Fruit fly (Drosophila melanogaster) whole organism, embryonic: ENCODE results near the gene Tailor.

Experiments
- Atf6 ChIP-seq: fragments of 200-800 bp; sonication (Bioruptor generic); IDR thresholded peaks from 2 replicates; pipeline ENCODE4 v1.3.6; 2022; ENCODE audit warnings: missing biosample characterization, missing genetic modification characterization
- B-H2 ChIP-seq: fragments of 200-800 bp; sonication (Bioruptor generic); optimal IDR thresholded peaks from 2 replicates; lab custom pipeline; 2018; ENCODE audit warnings: missing biosample characterization, mild to moderate bottlenecking, missing genetic modification characterization
- BEAF-32 ChIP-seq: fragments of 200-800 bp; sonication (Bioruptor generic); optimal IDR thresholded peaks from 3 replicates; lab custom pipeline; 2017; ENCODE audit warnings: missing biosample characterization, missing genetic modification characterization, mild to moderate bottlenecking, moderate library complexity, missing genetic modification reagents
- CG10366 ChIP-seq: fragments of 200-800 bp; sonication (Bioruptor generic); IDR thresholded peaks from 2 replicates; pipeline ENCODE4 v1.3.6; 2022; ENCODE audit warnings: missing biosample characterization, missing genetic modification characterization
- CG11560 ChIP-seq: fragments of 200-800 bp; sonication (Bioruptor generic); IDR thresholded peaks from 3 replicates; pipeline ENCODE4 v1.3.6; 2022; ENCODE audit warnings: missing biosample characterization, missing genetic modification characterization
- CG13287 ChIP-seq: fragments of 200-800 bp; sonication (Bioruptor generic); IDR thresholded peaks from 2 replicates; pipeline ENCODE4 v1.3.6; 2022; ENCODE audit warnings: missing biosample characterization, missing genetic modification characterization; ENCODE audit not compliant: partially characterized antibody
- CG14014 ChIP-seq: fragments of 200-800 bp; sonication (Bioruptor generic); IDR thresholded peaks from 2 replicates; pipeline ENCODE4 v1.3.6; 2022; ENCODE audit warnings: missing biosample characterization, missing genetic modification characterization
- CG14860 ChIP-seq: fragments of 200-800 bp; sonication (Bioruptor generic); IDR thresholded peaks from 3 replicates; pipeline ENCODE4 v1.3.6; 2022; ENCODE audit warnings: missing biosample characterization, missing genetic modification characterization; ENCODE audit not compliant: partially characterized antibody
- CG15514 ChIP-seq: fragments of 200-800 bp; sonication (Bioruptor generic); optimal IDR thresholded peaks from 3 replicates; lab custom pipeline; 2017; ENCODE audit warnings: missing biosample characterization, missing genetic modification characterization, mild to moderate bottlenecking, moderate library complexity, missing genetic modification reagents
- CG2116 ChIP-seq: fragments of 200-800 bp; sonication (Bioruptor generic); optimal IDR thresholded peaks from 3 replicates; lab custom pipeline; 2018; ENCODE audit warnings: missing biosample characterization, mild to moderate bottlenecking, missing genetic modification characterization
- CG30020 ChIP-seq: fragments of 200-800 bp; optimal IDR thresholded peaks from 2 replicates; lab custom pipeline; 2019; ENCODE audit warnings: missing biosample characterization, mild to moderate bottlenecking, missing genetic modification characterization, moderate library complexity
- CG34422 ChIP-seq: fragments of 200-800 bp; sonication (Bioruptor generic); IDR thresholded peaks from 3 replicates; pipeline ENCODE4 v1.3.6; 2022; ENCODE audit warnings: missing biosample characterization, missing genetic modification characterization
- CG3995 ChIP-seq: fragments of 200-800 bp; sonication (Bioruptor generic); optimal IDR thresholded peaks from 3 replicates; lab custom pipeline; 2016; ENCODE audit warnings: missing biosample characterization, missing genetic modification characterization
- CG8478 ChIP-seq: fragments of >200 bp; optimal IDR thresholded peaks from 2 replicates; lab custom pipeline; 2018
- CG8924 ChIP-seq: fragments of 200-800 bp; optimal IDR thresholded peaks from 3 replicates; lab custom pipeline; 2019; ENCODE audit warnings: missing biosample characterization, mild to moderate bottlenecking, missing genetic modification characterization, moderate library complexity
- CG9932 ChIP-seq: fragments of 200-800 bp; sonication (Bioruptor generic); IDR thresholded peaks from 2 replicates; pipeline ENCODE4 v1.3.6; 2022; ENCODE audit warnings: missing biosample characterization, missing genetic modification characterization
- Chrac-16 ChIP-seq: fragments of 200-800 bp; sonication (Bioruptor generic); optimal IDR thresholded peaks from 3 replicates; lab custom pipeline; 2016; ENCODE audit warnings: missing biosample characterization, missing genetic modification characterization
- CoRest ChIP-seq: fragments of 200-800 bp; sonication (Bioruptor generic); optimal IDR thresholded peaks from 3 replicates; lab custom pipeline; 2018; ENCODE audit warnings: missing biosample characterization, mild to moderate bottlenecking, missing genetic modification characterization, moderate library complexity
- Dll ChIP-seq: fragments of 200-800 bp; sonication (Bioruptor generic); IDR thresholded peaks from 4 replicates; pipeline ENCODE4 v1.3.6; 2022; ENCODE audit warnings: missing biosample characterization, missing genetic modification characterization; ENCODE audit not compliant: partially characterized antibody
- Dref ChIP-seq: fragments of 200-800 bp; sonication (Bioruptor generic); IDR thresholded peaks from 2 replicates; pipeline ENCODE4 v1.3.6; 2022; ENCODE audit warnings: missing biosample characterization, missing genetic modification characterization
- Ets97D ChIP-seq: fragments of 200-800 bp; sonication (Bioruptor generic); optimal IDR thresholded peaks from 3 replicates; lab custom pipeline; 2016; ENCODE audit warnings: missing biosample characterization, missing genetic modification characterization
- Gug ChIP-seq: fragments of 200-800 bp; sonication (Bioruptor generic); IDR thresholded peaks from 4 replicates; pipeline ENCODE4 v1.3.6; 2022; ENCODE audit warnings: missing biosample characterization, missing genetic modification characterization
- MBD-R2 ChIP-seq: fragments of 200-800 bp; sonication (Bioruptor generic); IDR thresholded peaks from 2 replicates; pipeline ENCODE4 v1.3.6; 2022; ENCODE audit warnings: missing biosample characterization, missing genetic modification characterization
- Meics ChIP-seq: fragments of 200-800 bp; sonication (Bioruptor generic); optimal IDR thresholded peaks from 2 replicates; lab custom pipeline; 2017; ENCODE audit warnings: missing biosample characterization, mild to moderate bottlenecking, missing genetic modification characterization
- Myb ChIP-seq: fragments of 200-800 bp; sonication (Bioruptor generic); optimal IDR thresholded peaks from 2 replicates; lab custom pipeline; 2016; ENCODE audit warnings: missing biosample characterization, missing genetic modification characterization
- NFAT ChIP-seq: fragments of 200-800 bp; sonication (Bioruptor generic); IDR thresholded peaks from 2 replicates; pipeline ENCODE4 v1.3.6; 2022; ENCODE audit warnings: missing biosample characterization, missing genetic modification characterization
- Ptx1 ChIP-seq: fragments of 200-800 bp; sonication (Bioruptor generic); IDR thresholded peaks from 2 replicates; pipeline ENCODE4 v1.3.6; 2022; ENCODE audit warnings: missing biosample characterization, missing genetic modification characterization
- Taf1 ChIP-seq: fragments of 200-800 bp; sonication (Bioruptor generic); IDR thresholded peaks from 2 replicates; pipeline ENCODE4 v1.3.6; 2022; ENCODE audit warnings: missing biosample characterization, missing genetic modification characterization
- abd-A ChIP-seq: fragments of 200-800 bp; sonication (Bioruptor generic); optimal IDR thresholded peaks from 3 replicates; lab custom pipeline; 2019; ENCODE audit warnings: missing biosample characterization, mild to moderate bottlenecking, missing genetic modification characterization, moderate library complexity
- amos ChIP-seq: fragments of 200-800 bp; sonication (Bioruptor generic); IDR thresholded peaks from 2 replicates; pipeline ENCODE4 v1.3.6; 2022; ENCODE audit warnings: missing biosample characterization, missing genetic modification characterization; ENCODE audit not compliant: partially characterized antibody
- bsh ChIP-seq, 2 experiments: fragments of 200-800 bp; sonication (Bioruptor generic); optimal IDR thresholded peaks; 2 replicates each; lab custom pipeline; 2017 to 2018; ENCODE audit warnings: mild to moderate bottlenecking in 2 of 2, missing biosample characterization in 2 of 2, missing genetic modification characterization in 2 of 2, moderate library complexity in 1 of 2
- dmrt11E ChIP-seq: fragments of 200-800 bp; sonication (Bioruptor generic); optimal IDR thresholded peaks from 3 replicates; lab custom pipeline; 2018; ENCODE audit warnings: missing biosample characterization, mild to moderate bottlenecking, missing genetic modification characterization, moderate library complexity
- dpn ChIP-seq, 2 experiments: fragments of 200-800 bp; sonication (Bioruptor generic); optimal IDR thresholded peaks; 3 replicates each; lab custom pipeline; 2016; ENCODE audit warnings: missing biosample characterization in 2 of 2, missing genetic modification characterization in 2 of 2
- esg ChIP-seq: fragments of 200-800 bp; sonication (Bioruptor generic); conservative IDR thresholded peaks from 2 replicates; pipeline ENCODE4 v1.3.6; 2022; ENCODE audit warnings: missing biosample characterization, missing genetic modification characterization
- fd3F ChIP-seq: fragments of 200-800 bp; sonication (Bioruptor generic); optimal IDR thresholded peaks from 2 replicates; lab custom pipeline; 2018; ENCODE audit warnings: missing biosample characterization, mild to moderate bottlenecking, missing genetic modification characterization, moderate library complexity
- gfzf ChIP-seq: fragments of 200-800 bp; sonication (Bioruptor generic); optimal IDR thresholded peaks from 2 replicates; lab custom pipeline; 2016; ENCODE audit warnings: missing biosample characterization, mild to moderate bottlenecking, missing genetic modification characterization, moderate library complexity
- gro ChIP-seq: fragments of 200-800 bp; sonication (Bioruptor generic); optimal IDR thresholded peaks from 2 replicates; lab custom pipeline; 2016; ENCODE audit warnings: missing biosample characterization, missing genetic modification characterization
- hkb ChIP-seq, 2 experiments: fragments of 200-800 bp in 1 of 2; fragments of >200 bp in 1 of 2; sonication (Bioruptor generic) in 1 of 2; IDR thresholded peaks in 1 of 2; optimal IDR thresholded peaks in 1 of 2; 2 replicates each; pipeline versions ENCODE4 v1.3.6 to Lab custom; 2017 to 2022; ENCODE audit warnings: missing biosample characterization in 1 of 2, missing genetic modification characterization in 1 of 2
- nom ChIP-seq: fragments of 200-800 bp; sonication (Bioruptor generic); optimal IDR thresholded peaks from 2 replicates; lab custom pipeline; 2017; ENCODE audit warnings: missing biosample characterization, missing genetic modification characterization, mild to moderate bottlenecking, moderate library complexity, missing genetic modification reagents
- phol ChIP-seq: fragments of 200-800 bp; sonication (Bioruptor generic); optimal IDR thresholded peaks from 3 replicates; lab custom pipeline; 2018; ENCODE audit warnings: missing biosample characterization, mild to moderate bottlenecking, missing genetic modification characterization, moderate library complexity
- psq ChIP-seq: fragments of 200-800 bp; sonication (Bioruptor generic); optimal IDR thresholded peaks from 2 replicates; lab custom pipeline; 2017; ENCODE audit warnings: missing biosample characterization, missing genetic modification characterization
- row ChIP-seq: fragments of 200-800 bp; sonication (Bioruptor generic); IDR thresholded peaks from 3 replicates; pipeline ENCODE4 v1.3.6; 2022; ENCODE audit warnings: missing biosample characterization, missing genetic modification characterization
- slbo ChIP-seq: fragments of 200-800 bp; sonication (Bioruptor generic); IDR thresholded peaks from 2 replicates; pipeline ENCODE4 v1.3.6; 2022; ENCODE audit warnings: missing biosample characterization, missing genetic modification characterization
- slp2 ChIP-seq: fragments of 200-800 bp; sonication (Bioruptor generic); optimal IDR thresholded peaks from 2 replicates; lab custom pipeline; 2016; ENCODE audit warnings: missing biosample characterization, missing genetic modification characterization
- stwl ChIP-seq: fragments of 200-800 bp; sonication (Bioruptor generic); optimal IDR thresholded peaks from 3 replicates; lab custom pipeline; 2018; ENCODE audit warnings: missing biosample characterization, mild to moderate bottlenecking, missing genetic modification characterization, moderate library complexity
- tgo ChIP-seq: fragments of 200-800 bp; sonication (Bioruptor generic); IDR thresholded peaks from 3 replicates; pipeline ENCODE4 v1.3.6; 2022; ENCODE audit warnings: missing biosample characterization, missing genetic modification characterization
- unc-4 ChIP-seq: fragments of 200-800 bp; sonication (Bioruptor generic); IDR thresholded peaks from 2 replicates; pipeline ENCODE4 v1.3.6; 2022; ENCODE audit warnings: missing biosample characterization, missing genetic modification characterization; ENCODE audit not compliant: partially characterized antibody
- zen ChIP-seq: fragments of 200-800 bp; sonication (Bioruptor generic); optimal IDR thresholded peaks from 3 replicates; lab custom pipeline; 2018; ENCODE audit warnings: missing biosample characterization, mild to moderate bottlenecking, missing genetic modification characterization, moderate library complexity

Gene Tailor

DNA sequence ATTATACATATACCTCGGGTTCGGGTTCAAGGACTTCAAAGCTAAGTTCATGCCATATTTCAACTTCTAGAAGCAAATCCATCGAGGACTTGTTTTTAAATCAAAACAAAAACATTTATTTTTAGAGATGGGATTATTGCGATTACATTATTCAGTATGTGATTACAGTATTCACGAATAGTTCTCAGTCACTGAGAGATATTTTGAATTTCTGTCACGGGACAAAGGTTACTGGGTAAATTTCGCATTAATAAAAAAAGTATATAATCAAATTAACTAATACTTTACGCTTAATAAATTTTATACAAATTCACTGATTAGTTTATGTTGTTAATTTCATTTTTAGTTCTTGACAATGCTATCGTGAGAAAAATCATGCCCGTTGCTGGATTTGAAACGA lies 7.7 kb upstream of the Tailor start:
- TF ChIP-seq zen (peak; percentile 1), row (GFP tag; lab: Robert Waterston, UW) (peak; percentile 91), CG13287 (GFP tag; lab: Robert Waterston, UW) (peak; percentile 36; the same call in 1 of the 2 replicates), Dll (peak; percentile 34; the same call in 2 of the 4 replicates), slp2 (no peak), tgo (GFP tag; lab: Robert Waterston, UW) (peak; percentile 23; the same call in 1 of the 3 replicates), B-H2 (no peak), bsh (GFP tag; optimal IDR thresholded peaks at IDR 0.05; lab: Kevin White, UChicago) (peak in 1 of 2 experiments; percentile 17), MBD-R2 (GFP tag; lab: Robert Waterston, UW) (peak; percentile 70), gfzf (GFP tag; lab: Kevin White, UChicago) (no peak), psq (GFP tag; lab: Kevin White, UChicago) (no peak), CG8478 (lab: Kevin White, UChicago) (no peak), phol (tag; lab: Kevin White, UChicago) (peak; percentile 22), amos (GFP tag; lab: Robert Waterston, UW) (peak; percentile 37; the same call in 1 of the 2 replicates), fd3F (GFP tag; lab: Kevin White, UChicago) (no peak), slbo (GFP tag; lab: Robert Waterston, UW) (peak; percentile 61), nom (GFP tag; lab: Kevin White, UChicago) (peak; percentile 23), CoRest (peak; percentile 35), CG3995 (GFP tag; lab: Kevin White, UChicago) (peak; percentile 96), dmrt11E (tag; lab: Kevin White, UChicago) (peak; percentile 18), Ptx1 (GFP tag; lab: Robert Waterston, UW) (peak; percentile 14; the same call in 1 of the 2 replicates), Dref (GFP tag; lab: Robert Waterston, UW) (peak; percentile 60), CG8924 (tag; lab: Kevin White, UChicago) (peak; percentile 1), Chrac-16 (GFP tag; lab: Kevin White, UChicago) (peak; percentile 12), unc-4 (GFP tag; lab: Robert Waterston, UW) (0 out of 2 replicates have a peak, but pooled peaks have one; percentile 14), CG11560 (no peak), Ets97D (GFP tag; lab: Kevin White, UChicago) (peak; percentile 7), CG2116 (peak; percentile 30), Gug (peak; percentile 22; the same call in 1 of the 4 replicates), CG30020 (tag; lab: Kevin White, UChicago) (peak; percentile 70), CG10366 (GFP tag; lab: Robert Waterston, UW) (peak; percentile 16; the same call in 1 of the 2 replicates), CG15514 (GFP tag; lab: Kevin White, UChicago) (peak; percentile 95), Meics (no peak), dpn (GFP tag; optimal IDR thresholded peaks at IDR 0.05; lab: Kevin White, UChicago) (peak in 1 of 2 experiments; percentile 10), CG14014 (peak; percentile 26; the same call in 1 of the 2 replicates), hkb (optimal IDR thresholded peaks at IDR 0.05; lab: Kevin White, UChicago) (no peak), hkb (GFP tag; IDR thresholded peaks at IDR 0.05; lab: Robert Waterston, UW) (0 out of 2 replicates have a peak, but pooled peaks have one; percentile 14), gro (GFP tag; lab: Kevin White, UChicago) (no peak), esg (GFP tag; lab: Robert Waterston, UW) (peak; percentile 25; the same call in 1 of the 2 replicates), CG14860 (peak; percentile 10; the same call in 1 of the 3 replicates), Myb (GFP tag; lab: Kevin White, UChicago) (no peak), stwl (peak; percentile 50), NFAT (GFP tag; lab: Robert Waterston, UW) (peak; percentile 37; the same call in 1 of the 2 replicates), abd-A (no peak), Atf6 (GFP tag; lab: Robert Waterston, UW) (0 out of 2 replicates have a peak, but pooled peaks have one; percentile 20), CG34422 (GFP tag; lab: Robert Waterston, UW) (0 out of 3 replicates have a peak, but pooled peaks have one; percentile 32), BEAF-32 (GFP tag; lab: Kevin White, UChicago) (peak; percentile 52), Taf1 (0 out of 2 replicates have a peak, but pooled peaks have one; percentile 9), CG9932 (GFP tag; lab: Robert Waterston, UW) (peak; percentile 60; the same call in 1 of the 2 replicates)
